Worm (Caenorhabditis elegans): ENCODE data around the gene chil-2.
"Not testable (repeated sequence)": the region's sequence is repeated elsewhere in the genome, so short reads cannot be mapped to it uniquely, and the experiment has no call there.

chil-2 gene

DNA sequence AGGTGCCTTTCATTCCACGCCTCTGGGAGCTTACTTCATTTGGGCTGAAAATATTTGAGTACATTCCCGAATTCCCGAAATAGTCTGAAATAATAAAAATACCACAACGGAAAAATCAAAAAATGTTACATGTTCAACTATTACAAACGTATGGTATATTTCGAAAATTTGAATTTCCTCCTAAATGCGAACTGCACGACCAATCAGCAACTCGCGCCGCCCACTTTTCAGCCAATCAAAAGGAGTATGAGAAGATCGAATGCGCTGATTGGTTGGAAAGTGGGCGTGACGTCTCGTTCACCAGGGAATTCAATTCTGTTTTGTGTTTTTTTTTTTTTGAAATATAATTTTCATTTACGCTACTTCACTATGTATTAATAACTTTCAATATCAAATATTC, 5.7 kb downstream of the chil-2 start, which contains the start of gene old-1:
Gene old-1 (minus strand): TSS at position 50 of the 400 bp plus-strand sequence.
- TF ChIP-seq ceh-79 (tag; optimal IDR thresholded peaks at IDR 0.05): no peak
- no peak for TF ChIP-seq snpc-3.4 (tag; optimal IDR thresholded peaks at IDR 0.05)
- TF ChIP-seq Y79H2A.3 (GFP tag; conservative IDR thresholded peaks at IDR 0.05): no peak
- TF ChIP-seq nfya-2 (GFP tag; IDR thresholded peaks at IDR 0.05): no peak
- TF ChIP-seq B0019.2 (GFP tag; conservative IDR thresholded peaks at IDR 0.05): no peak
- no peak for TF ChIP-seq mel-28 (tag; optimal IDR thresholded peaks at IDR 0.05; ENCODE audit: borderline replicate concordance)
- TF ChIP-seq madf-8 (GFP tag; conservative IDR thresholded peaks at IDR 0.05): no peak
- no peak for TF ChIP-seq K12H6.12 (tag; optimal IDR thresholded peaks at IDR 0.05)

DNA sequence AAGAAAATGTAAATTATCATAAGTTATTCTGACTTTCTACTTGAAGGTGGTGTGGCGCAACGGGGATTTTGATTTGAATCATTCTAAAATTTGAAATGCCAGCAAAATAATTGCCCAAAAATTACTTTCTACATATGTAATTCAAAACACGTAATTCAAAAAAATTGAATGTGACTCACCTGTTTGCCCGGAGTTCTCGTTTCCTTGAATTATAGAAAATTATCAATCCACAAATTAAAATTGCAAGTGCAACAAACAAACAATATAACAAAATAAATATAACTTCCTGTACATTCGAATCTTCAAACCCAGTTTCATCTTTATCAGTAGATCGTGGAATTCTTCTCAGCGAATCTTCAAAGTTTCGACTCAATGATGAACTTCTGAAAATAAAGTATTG, 6.2 kb downstream of the chil-2 start:
- no peak for TF ChIP-seq C06A6.2 (GFP tag; conservative IDR thresholded peaks at IDR 0.05)
- TF ChIP-seq lag-1 (GFP tag; IDR thresholded peaks at IDR 0.05): no peak
- no peak for TF ChIP-seq nhr-80 (tag; optimal IDR thresholded peaks at IDR 0.05)
- TF ChIP-seq F39B2.1 (GFP tag; IDR thresholded peaks at IDR 0.05): no peak
- no peak for TF ChIP-seq cebp-1 (GFP tag; IDR thresholded peaks at IDR 0.05)
- no peak for TF ChIP-seq cebp-1 (tag; optimal IDR thresholded peaks at IDR 0.05)
- no peak for TF ChIP-seq Y53G8AR.9 (GFP tag; conservative IDR thresholded peaks at IDR 0.05)
- TF ChIP-seq mes-4 (tag; optimal IDR thresholded peaks at IDR 0.05): no peak
- no peak for TF ChIP-seq nfya-2 (GFP tag; IDR thresholded peaks at IDR 0.05)
- TF ChIP-seq hmg-20 (GFP tag; IDR thresholded peaks at IDR 0.05): no peak
- no peak for TF ChIP-seq B0261.1 (tag; optimal IDR thresholded peaks at IDR 0.05)
- TF ChIP-seq T26A5.8 (tag; optimal IDR thresholded peaks at IDR 0.05): no peak
- no peak for TF ChIP-seq pha-4 (tag; optimal IDR thresholded peaks at IDR 0.05)
- TF ChIP-seq ceh-91 (GFP tag; IDR thresholded peaks at IDR 0.05): no peak
- no peak for TF ChIP-seq dpl-1 (GFP tag; optimal IDR thresholded peaks at IDR 0.05)

DNA sequence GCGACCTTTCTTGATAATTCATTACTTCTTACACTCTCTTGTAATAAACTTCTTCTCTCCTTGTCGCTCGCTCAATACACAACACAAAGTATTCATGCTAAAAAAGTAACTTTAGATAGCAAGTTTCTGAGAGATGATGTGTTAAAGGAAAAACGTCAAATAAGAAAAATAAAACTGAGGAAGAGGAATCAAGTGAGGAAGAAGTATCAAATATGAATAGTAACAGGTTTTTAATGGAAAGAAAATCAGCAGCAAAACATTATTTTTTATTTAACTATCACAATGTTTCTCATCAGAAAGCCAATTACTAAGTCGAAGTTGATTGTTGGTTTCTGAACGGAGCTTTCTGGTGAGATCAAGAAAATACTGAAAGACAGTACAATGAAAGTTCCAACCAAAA, 8.0 kb downstream of the chil-2 start, which contains the start of gene chil-1:
Gene chil-1 (minus strand): TSS at position 101 of the 400 bp plus-strand sequence.
- TF ChIP-seq K12H6.12 (tag; optimal IDR thresholded peaks at IDR 0.05); snpc-1.1 (tag; optimal IDR thresholded peaks at IDR 0.05; ENCODE audit: insufficient read depth); hlh-26 (GFP tag; conservative IDR thresholded peaks at IDR 0.05): not testable (repeated sequence)

DNA sequence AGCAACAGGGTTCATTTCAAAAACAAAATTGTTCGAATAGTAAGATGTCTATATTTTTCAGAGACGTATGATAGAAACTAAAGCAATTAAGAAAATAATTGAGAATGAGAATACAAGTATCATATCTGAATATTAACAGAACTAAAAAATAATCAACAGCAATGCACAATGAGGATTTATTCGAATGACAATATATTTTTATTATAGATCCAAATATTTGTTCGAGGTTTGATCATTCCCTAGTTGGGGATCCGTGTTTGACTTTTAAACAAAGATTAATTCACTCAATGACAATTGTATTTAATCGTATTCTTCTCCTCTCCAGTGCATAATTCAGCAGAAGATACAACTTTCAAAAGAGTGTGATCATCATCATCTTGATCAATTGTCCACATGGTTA, 12.3 kb downstream of the chil-2 start, which contains the start of gene C08H9.18:
Gene C08H9.18 (minus strand): TSS at position 101 of the 400 bp plus-strand sequence.
- no peak for TF ChIP-seq madf-6 (GFP tag; IDR thresholded peaks at IDR 0.05)
- no peak for TF ChIP-seq sdz-38 (tag; optimal IDR thresholded peaks at IDR 0.05)
- TF ChIP-seq Y56A3A.18 (GFP tag; IDR thresholded peaks at IDR 0.05): no peak
- TF ChIP-seq Y79H2A.3 (GFP tag; conservative IDR thresholded peaks at IDR 0.05): no peak
- no peak for TF ChIP-seq tlf-1 (GFP tag; optimal IDR thresholded peaks at IDR 0.05)
- TF ChIP-seq lin-35 (GFP tag; optimal IDR thresholded peaks at IDR 0.05): no peak
- TF ChIP-seq gei-17 (GFP tag; optimal IDR thresholded peaks at IDR 0.05): no peak

DNA sequence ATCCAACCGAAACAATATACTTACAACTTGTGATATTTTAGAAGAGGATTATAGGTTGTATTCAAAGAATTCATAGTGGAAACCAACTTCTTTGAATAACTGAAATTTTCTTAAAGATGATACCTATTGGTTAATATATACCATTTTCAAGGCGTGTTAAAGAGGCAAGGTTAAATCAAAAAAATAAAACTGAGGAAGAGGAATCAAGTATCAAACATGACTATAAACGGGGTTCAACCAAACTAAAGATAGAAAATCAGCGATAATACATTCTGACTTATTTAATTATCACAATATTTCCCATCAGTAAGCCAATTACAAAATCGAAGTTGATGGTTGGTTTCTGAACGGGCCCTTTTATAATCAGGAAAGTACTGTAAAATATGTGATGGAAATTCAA, 13.0 kb downstream of the chil-2 start, which contains the start of gene chil-3:
Gene chil-3 (minus strand): TSS at position 101 of the 400 bp plus-strand sequence.
- TF ChIP-seq ceh-58 (GFP tag; IDR thresholded peaks at IDR 0.05): no peak
- TF ChIP-seq rec-8 (tag; optimal IDR thresholded peaks at IDR 0.05): no peak
- TF ChIP-seq Y67H2A.10 (GFP tag; conservative IDR thresholded peaks at IDR 0.05): no peak
- TF ChIP-seq F55B11.4 (tag; optimal IDR thresholded peaks at IDR 0.05; ENCODE audit: borderline replicate concordance, insufficient read depth): no peak
- no peak for TF ChIP-seq hmg-1.2 (GFP tag; IDR thresholded peaks at IDR 0.05)
- no peak for TF ChIP-seq hsf-1 (GFP tag; IDR thresholded peaks at IDR 0.05)
- TF ChIP-seq Y56A3A.18 (GFP tag; IDR thresholded peaks at IDR 0.05): no peak
- no peak for TF ChIP-seq ama-1 (optimal IDR thresholded peaks at IDR 0.05)
- no peak for TF ChIP-seq ama-1 (GFP tag; optimal IDR thresholded peaks at IDR 0.05)
- TF ChIP-seq aptf-3 (GFP tag; IDR thresholded peaks at IDR 0.05): no peak
- no peak for TF ChIP-seq C17E4.6 (GFP tag; IDR thresholded peaks at IDR 0.05)
- no peak for TF ChIP-seq rpc-1 (optimal IDR thresholded peaks at IDR 0.05)
- TF ChIP-seq rpc-1 (tag; optimal IDR thresholded peaks at IDR 0.05): no peak
- no peak for TF ChIP-seq nhr-80 (tag; optimal IDR thresholded peaks at IDR 0.05)
- no peak for TF ChIP-seq athp-1 (tag; optimal IDR thresholded peaks at IDR 0.05)
- no peak for TF ChIP-seq die-1 (tag; optimal IDR thresholded peaks at IDR 0.05)
- no peak for TF ChIP-seq cebp-2 (GFP tag; IDR thresholded peaks at IDR 0.05)

Data from whole organism, young adult.